Worm (Caenorhabditis elegans) whole organism, L2 larva: ENCODE measurements around the gene glr-1.

Source experiments
- C34F6.9 ChIP-seq: fragments of 150-350 bp; optimal IDR thresholded peaks from 2 replicates; lab custom pipeline; 2014; ENCODE audit warnings: missing biosample characterization, missing genetic modification characterization
- Y55F3AM.14 ChIP-seq: fragments of 200-800 bp; sonication (Bioruptor generic); optimal IDR thresholded peaks from 2 replicates; lab custom pipeline; 2018; ENCODE audit warnings: mild to moderate bottlenecking, missing genetic modification characterization, missing compliant biosample characterization
- ZK546.5 ChIP-seq: sonication (generic microtip); optimal IDR thresholded peaks from 2 replicates; lab custom pipeline; 2017; ENCODE audit warnings: missing biosample characterization, missing genetic modification characterization
- alr-1 ChIP-seq: fragments of 150-350 bp; optimal IDR thresholded peaks from 2 replicates; lab custom pipeline; 2014; ENCODE audit warnings: missing biosample characterization, missing genetic modification characterization
- aly-2 ChIP-seq: fragments of 150-350 bp; optimal IDR thresholded peaks from 2 replicates; lab custom pipeline; 2014; ENCODE audit warnings: missing biosample characterization, missing genetic modification characterization
- blmp-1 ChIP-seq: sonication (generic microtip); optimal IDR thresholded peaks from 2 replicates; lab custom pipeline; 2017; ENCODE audit warnings: missing genetic modification characterization, mild to moderate bottlenecking, missing compliant biosample characterization, antibody characterized with exemption, moderate library complexity; ENCODE audit not compliant: insufficient read depth
- crh-2 ChIP-seq: sonication (generic microtip); optimal IDR thresholded peaks from 2 replicates; lab custom pipeline; 2017; ENCODE audit warnings: missing biosample characterization, missing genetic modification characterization
- dmd-4 ChIP-seq: sonication (generic microtip); optimal IDR thresholded peaks from 2 replicates; lab custom pipeline; 2017; ENCODE audit warnings: missing biosample characterization, missing genetic modification characterization
- egl-27 ChIP-seq: sonication (generic microtip); optimal IDR thresholded peaks from 3 replicates; lab custom pipeline; 2017; ENCODE audit warnings: missing biosample characterization, missing genetic modification reagents, missing genetic modification characterization
- elt-1 ChIP-seq: fragments of 150-350 bp; optimal IDR thresholded peaks from 2 replicates; lab custom pipeline; 2014; ENCODE audit warnings: missing biosample characterization, missing genetic modification characterization
- elt-3 ChIP-seq: sonication (generic microtip); optimal IDR thresholded peaks from 2 replicates; lab custom pipeline; 2017; ENCODE audit warnings: missing biosample characterization, missing genetic modification characterization
- fos-1 ChIP-seq: fragments of 150-350 bp; optimal IDR thresholded peaks from 2 replicates; lab custom pipeline; 2014; ENCODE audit warnings: missing biosample characterization, missing genetic modification characterization
- lin-11 ChIP-seq: fragments of 150-350 bp; sonication (generic microtip); optimal IDR thresholded peaks from 2 replicates; lab custom pipeline; 2014; ENCODE audit warnings: missing biosample characterization, missing genetic modification characterization, inconsistent platforms, mixed read lengths
- lin-39 ChIP-seq: fragments of 150-350 bp; optimal IDR thresholded peaks from 2 replicates; lab custom pipeline; 2014; ENCODE audit warnings: missing biosample characterization, missing genetic modification reagents, missing genetic modification characterization
- lsy-2 ChIP-seq, 2 experiments: fragments of 150-350 bp in 1 of 2; sonication (generic microtip) in 1 of 2; optimal IDR thresholded peaks; 2 replicates each; lab custom pipeline; 2014 to 2017; ENCODE audit warnings: missing biosample characterization in 2 of 2, missing genetic modification characterization in 2 of 2
- mab-5 ChIP-seq: fragments of 150-350 bp; optimal IDR thresholded peaks from 2 replicates; lab custom pipeline; 2014; ENCODE audit warnings: missing biosample characterization, missing genetic modification characterization
- nhr-129 ChIP-seq: fragments of 150-350 bp; optimal IDR thresholded peaks from 2 replicates; lab custom pipeline; 2014; ENCODE audit warnings: missing biosample characterization, missing genetic modification characterization
- nhr-21 ChIP-seq: fragments of 150-350 bp; optimal IDR thresholded peaks from 2 replicates; lab custom pipeline; 2014; ENCODE audit warnings: missing biosample characterization, missing genetic modification characterization
- nhr-23 ChIP-seq: fragments of 150-350 bp; optimal IDR thresholded peaks from 2 replicates; lab custom pipeline; 2014; ENCODE audit warnings: missing biosample characterization, missing genetic modification reagents, missing genetic modification characterization
- nhr-237 ChIP-seq: fragments of 150-350 bp; optimal IDR thresholded peaks from 2 replicates; lab custom pipeline; 2014; ENCODE audit warnings: missing biosample characterization, missing genetic modification characterization
- nhr-6 ChIP-seq: fragments of 150-350 bp; optimal IDR thresholded peaks from 2 replicates; lab custom pipeline; 2014; ENCODE audit warnings: missing biosample characterization, missing genetic modification characterization
- nhr-77 ChIP-seq: fragments of 150-350 bp; optimal IDR thresholded peaks from 2 replicates; lab custom pipeline; 2014; ENCODE audit warnings: missing biosample characterization, missing genetic modification characterization
- peb-1 ChIP-seq: fragments of 150-350 bp; optimal IDR thresholded peaks from 2 replicates; lab custom pipeline; 2014; ENCODE audit warnings: missing biosample characterization, missing genetic modification characterization
- sem-4 ChIP-seq: fragments of 150-350 bp; optimal IDR thresholded peaks from 2 replicates; lab custom pipeline; 2014; ENCODE audit warnings: missing biosample characterization, missing genetic modification reagents, missing genetic modification characterization
- sma-3 ChIP-seq: sonication (generic microtip); optimal IDR thresholded peaks from 2 replicates; lab custom pipeline; 2016; ENCODE audit warnings: missing genetic modification reagents, missing genetic modification characterization, missing compliant biosample characterization
- sma-9 ChIP-seq, 2 experiments: fragments of 150-350 bp in 1 of 2; sonication (generic microtip) in 1 of 2; optimal IDR thresholded peaks; 2 replicates each; lab custom pipeline; 2014 to 2016; ENCODE audit warnings: missing genetic modification characterization in 2 of 2, mild to moderate bottlenecking in 1 of 2, missing biosample characterization in 1 of 2, missing compliant biosample characterization in 1 of 2, missing genetic modification reagents in 1 of 2, moderate library complexity in 1 of 2
- snpc-4 ChIP-seq: fragments of 150-350 bp; optimal IDR thresholded peaks from 2 replicates; lab custom pipeline; 2014; ENCODE audit warnings: missing biosample characterization, missing genetic modification characterization
- zag-1 ChIP-seq: fragments of 150-350 bp; optimal IDR thresholded peaks from 2 replicates; lab custom pipeline; 2014; ENCODE audit warnings: missing biosample characterization, missing genetic modification characterization
- ztf-1 ChIP-seq: fragments of 200-800 bp; sonication (Bioruptor generic); conservative IDR thresholded peaks from 2 replicates; pipeline ENCODE4 v1.3.6; 2022; ENCODE audit warnings: missing genetic modification characterization, missing compliant biosample characterization
- ztf-11 ChIP-seq: sonication (generic microtip); optimal IDR thresholded peaks from 2 replicates; lab custom pipeline; 2017; ENCODE audit warnings: missing biosample characterization, missing genetic modification characterization

The glr-1 gene

ce11 chrIII:8597770-8598169, 9.3 kb upstream of the glr-1 start, which contains the start of gene ztf-30:
Gene ztf-30, minus strand, starts transcription at chrIII:8597870.
- TF ChIP-seq ztf-1 (GFP tag; lab: Robert Waterston, UW) (no peak), nhr-77 (tag; lab: Kevin White, UChicago) (no peak), lsy-2 (tag; optimal IDR thresholded peaks at IDR 0.05; lab: Kevin White, UChicago) (no peak), peb-1 (tag; lab: Kevin White, UChicago) (no peak), ztf-11 (no peak), egl-27 (no peak), lin-11 (tag; lab: Kevin White, UChicago) (no peak)

- no peak for TF ChIP-seq blmp-1 (tag; lab: Kevin White, UChicago)
- no peak for TF ChIP-seq elt-1 (tag; lab: Kevin White, UChicago)
- no peak for TF ChIP-seq ZK546.5 (tag; lab: Kevin White, UChicago)
- TF ChIP-seq egl-27 = no peak
- TF ChIP-seq nhr-6 (tag; lab: Kevin White, UChicago) = no peak
These were observed 8.2 kb upstream of the glr-1 start for ce11 chrIII:8596692-8597091.

ce11 chrIII:8594088-8594487, 5.6 kb upstream of the glr-1 start:
- TF ChIP-seq aly-2 (tag; lab: Kevin White, UChicago) (no peak), dmd-4 (tag; lab: Kevin White, UChicago) (no peak), elt-1 (tag; lab: Kevin White, UChicago) (no peak), lin-39 (tag; lab: Kevin White, UChicago) (no peak), peb-1 (tag; lab: Kevin White, UChicago) (no peak), alr-1 (no peak), mab-5 (tag; lab: Kevin White, UChicago) (no peak), crh-2 (tag; lab: Kevin White, UChicago) (peak; percentile 1), nhr-21 (tag; lab: Kevin White, UChicago) (no peak), fos-1 (tag; lab: Kevin White, UChicago) (peak; percentile 90), nhr-6 (tag; lab: Kevin White, UChicago) (no peak), egl-27 (no peak), sma-9 (GFP tag; optimal IDR thresholded peaks at IDR 0.05; lab: Kevin White, UChicago) (peak; percentile 55), sma-9 (tag; optimal IDR thresholded peaks at IDR 0.05; lab: Kevin White, UChicago) (no peak), nhr-129 (tag; lab: Kevin White, UChicago) (no peak), sem-4 (tag; lab: Kevin White, UChicago) (no peak), nhr-237 (tag; lab: Kevin White, UChicago) (no peak), nhr-23 (tag; lab: Kevin White, UChicago) (no peak), snpc-4 (no peak), zag-1 (tag; lab: Kevin White, UChicago) (no peak)

ce11 chrIII:8593620-8594019, 5.2 kb upstream of the glr-1 start, which contains the start of gene C06E1.7:
Gene C06E1.7, minus strand, starts transcription at chrIII:8593720.
- TF ChIP-seq sma-3 (GFP tag; lab: Kevin White, UChicago) = no peak

- no peak for TF ChIP-seq ztf-1 (GFP tag; lab: Robert Waterston, UW)
- no peak for TF ChIP-seq C34F6.9 (tag; lab: Kevin White, UChicago)
- TF ChIP-seq peb-1 (tag; lab: Kevin White, UChicago) = no peak
- no peak for TF ChIP-seq nhr-77 (tag; lab: Kevin White, UChicago)
- TF ChIP-seq dmd-4 (tag; lab: Kevin White, UChicago) = no peak
- TF ChIP-seq lsy-2 (tag; optimal IDR thresholded peaks at IDR 0.05; lab: Kevin White, UChicago) = no peak
- no peak for TF ChIP-seq elt-3
These were observed 2.4 kb upstream of the glr-1 start, which contains the start of gene fipr-16 for ce11 chrIII:8590882-8591281. Gene fipr-16, minus strand, starts transcription at chrIII:8590982.

- no peak for TF ChIP-seq lsy-2 (tag; optimal IDR thresholded peaks at IDR 0.05; lab: Kevin White, UChicago)
- TF ChIP-seq C34F6.9 (tag; lab: Kevin White, UChicago) = no peak
- no peak for TF ChIP-seq ZK546.5 (tag; lab: Kevin White, UChicago)
- TF ChIP-seq Y55F3AM.14 (GFP tag; lab: Kevin White, UChicago) = no peak
- TF ChIP-seq, all 48 proteins: peak for 0
These were observed 753 bp upstream of the glr-1 start, which contains the start of gene fip-3 for ce11 chrIII:8589195-8589594. Gene fip-3, minus strand, starts transcription at chrIII:8589488.
